Fruit fly (Drosophila melanogaster) whole organism, pupa: ENCODE measurements around the gene CG6966.

Experiments
- CG10348 ChIP-seq: fragments of 200-800 bp; sonication (Bioruptor generic); IDR thresholded peaks from 2 replicates; pipeline ENCODE4 v1.3.6; 2022; ENCODE audit warnings: missing biosample characterization, missing genetic modification characterization
- CG12605 ChIP-seq: fragments of 200-800 bp; sonication (Bioruptor generic); IDR thresholded peaks from 2 replicates; pipeline ENCODE4 v1.3.6; 2022; ENCODE audit warnings: missing biosample characterization, missing genetic modification characterization
- CG13204 ChIP-seq: fragments of 200-800 bp; sonication (Bioruptor generic); optimal IDR thresholded peaks from 2 replicates; lab custom pipeline; 2018; ENCODE audit warnings: missing biosample characterization, mild to moderate bottlenecking, missing genetic modification characterization, moderate library complexity
- CG14655 ChIP-seq: fragments of 200-800 bp; sonication (Bioruptor generic); optimal IDR thresholded peaks from 3 replicates; lab custom pipeline; 2017; ENCODE audit warnings: mild to moderate bottlenecking, missing biosample characterization, missing genetic modification reagents, missing genetic modification characterization
- CG15710 ChIP-seq: fragments of 200-800 bp; sonication (Bioruptor generic); optimal IDR thresholded peaks from 2 replicates; lab custom pipeline; 2018; ENCODE audit warnings: missing biosample characterization, mild to moderate bottlenecking, missing genetic modification characterization, moderate library complexity
- CG17806 ChIP-seq: fragments of 200-800 bp; sonication (Bioruptor generic); optimal IDR thresholded peaks from 2 replicates; lab custom pipeline; 2018; ENCODE audit warnings: missing biosample characterization, mild to moderate bottlenecking, missing genetic modification characterization, moderate library complexity
- CG32121 ChIP-seq: fragments of 200-800 bp; sonication (Bioruptor generic); IDR thresholded peaks from 2 replicates; pipeline ENCODE4 v1.3.6; 2022; ENCODE audit warnings: missing biosample characterization, missing genetic modification characterization
- CG34367 ChIP-seq: fragments of 200-800 bp; sonication (Bioruptor generic); optimal IDR thresholded peaks from 2 replicates; lab custom pipeline; 2018; ENCODE audit warnings: missing biosample characterization, mild to moderate bottlenecking, missing genetic modification characterization
- CG4496 ChIP-seq: fragments of 200-800 bp; sonication (Bioruptor generic); IDR thresholded peaks from 3 replicates; pipeline ENCODE4 v1.3.6; 2022; ENCODE audit warnings: missing biosample characterization, missing genetic modification characterization
- CG8159 ChIP-seq: fragments of 200-800 bp; sonication (Bioruptor generic); optimal IDR thresholded peaks from 3 replicates; lab custom pipeline; 2018; ENCODE audit warnings: missing biosample characterization, mild to moderate bottlenecking, missing genetic modification characterization, moderate library complexity
- CG8301 ChIP-seq: fragments of 200-800 bp; sonication (Bioruptor generic); optimal IDR thresholded peaks from 2 replicates; lab custom pipeline; 2018; ENCODE audit warnings: missing biosample characterization, mild to moderate bottlenecking, missing genetic modification characterization
- CG9948 ChIP-seq: fragments of 200-800 bp; sonication (Bioruptor generic); optimal IDR thresholded peaks from 2 replicates; lab custom pipeline; 2018; ENCODE audit warnings: missing biosample characterization, mild to moderate bottlenecking, missing genetic modification characterization, moderate library complexity
- D1 ChIP-seq: fragments of 200-800 bp; sonication (Bioruptor generic); optimal IDR thresholded peaks from 2 replicates; lab custom pipeline; 2018; ENCODE audit warnings: missing biosample characterization, mild to moderate bottlenecking, missing genetic modification characterization, moderate library complexity
- EcR ChIP-seq: fragments of 200-800 bp; sonication (Bioruptor generic); optimal IDR thresholded peaks from 3 replicates; lab custom pipeline; 2019; ENCODE audit warnings: missing biosample characterization, missing genetic modification characterization, mild to moderate bottlenecking, moderate library complexity, missing genetic modification reagents
- Ets98B ChIP-seq: fragments of 200-800 bp; sonication (Bioruptor generic); IDR thresholded peaks from 2 replicates; pipeline ENCODE4 v1.3.6; 2022; ENCODE audit warnings: missing biosample characterization, missing genetic modification characterization
- Pif1A ChIP-seq: fragments of 200-800 bp; sonication (Bioruptor generic); optimal IDR thresholded peaks from 3 replicates; lab custom pipeline; 2016; ENCODE audit warnings: missing biosample characterization, missing genetic modification characterization
- Pif1B ChIP-seq: fragments of 200-800 bp; sonication (Bioruptor generic); optimal IDR thresholded peaks from 3 replicates; lab custom pipeline; 2016; ENCODE audit warnings: missing biosample characterization, missing genetic modification characterization
- Snoo ChIP-seq: fragments of 200-800 bp; sonication (Bioruptor generic); optimal IDR thresholded peaks from 3 replicates; lab custom pipeline; 2017; ENCODE audit warnings: missing biosample characterization, mild to moderate bottlenecking, missing genetic modification characterization, inconsistent platforms
- fd96Ca ChIP-seq: fragments of 200-800 bp; sonication (Bioruptor generic); IDR thresholded peaks from 3 replicates; pipeline ENCODE4 v1.3.6; 2022; ENCODE audit warnings: missing biosample characterization, missing genetic modification characterization
- gl ChIP-seq: fragments of 200-800 bp; sonication (Bioruptor generic); optimal IDR thresholded peaks from 2 replicates; lab custom pipeline; 2018; ENCODE audit warnings: missing biosample characterization, mild to moderate bottlenecking, missing genetic modification characterization
- rn ChIP-seq: fragments of 200-800 bp; sonication (Bioruptor generic); IDR thresholded peaks from 2 replicates; pipeline ENCODE4 v1.3.6; 2022; ENCODE audit warnings: missing biosample characterization, missing genetic modification characterization

CG6966 gene

dm6 chr3R:15136015-15136414 is 40.6 kb upstream of the CG6966 start:
- TF ChIP-seq CG32121 (GFP tag; lab: Robert Waterston, UW) (no peak), CG13204 (GFP tag; lab: Kevin White, UChicago) (no peak), CG34367 (no peak), CG12605 (GFP tag; lab: Robert Waterston, UW) (no peak), CG10348 (GFP tag; lab: Robert Waterston, UW) (no peak), D1 (tag; lab: Kevin White, UChicago) (no peak), EcR (GFP tag; lab: Kevin White, UChicago) (no peak), Snoo (tag; lab: Kevin White, UChicago) (no peak), CG9948 (tag; lab: Kevin White, UChicago) (no peak), CG15710 (no peak), CG4496 (GFP tag; lab: Robert Waterston, UW) (no peak), Pif1A (GFP tag; lab: Kevin White, UChicago) (no peak), fd96Ca (no peak), Pif1B (GFP tag; lab: Kevin White, UChicago) (no peak), rn (no peak), CG8159 (tag; lab: Kevin White, UChicago) (no peak), Ets98B (GFP tag; lab: Robert Waterston, UW) (no peak), gl (tag; lab: Kevin White, UChicago) (no peak)

- TF ChIP-seq CG8159 (tag; lab: Kevin White, UChicago) (no peak), Pif1A (GFP tag; lab: Kevin White, UChicago) (no peak), CG12605 (GFP tag; lab: Robert Waterston, UW) (no peak), CG34367 (peak; percentile 15), CG9948 (tag; lab: Kevin White, UChicago) (peak; percentile 0), CG14655 (GFP tag; lab: Kevin White, UChicago) (no peak), CG4496 (GFP tag; lab: Robert Waterston, UW) (no peak), rn (no peak), gl (tag; lab: Kevin White, UChicago) (no peak), CG13204 (GFP tag; lab: Kevin White, UChicago) (peak; percentile 82), D1 (tag; lab: Kevin White, UChicago) (no peak), EcR (GFP tag; lab: Kevin White, UChicago) (peak; percentile 59), Ets98B (GFP tag; lab: Robert Waterston, UW) (no peak), Snoo (tag; lab: Kevin White, UChicago) (peak; percentile 80), Pif1B (GFP tag; lab: Kevin White, UChicago) (peak; percentile 33), CG15710 (peak; percentile 33), CG32121 (GFP tag; lab: Robert Waterston, UW) (no peak), CG10348 (GFP tag; lab: Robert Waterston, UW) (no peak), fd96Ca (no peak), CG17806 (tag; lab: Kevin White, UChicago) (no peak), CG8301 (tag; lab: Kevin White, UChicago) (no peak)
- TF ChIP-seq, all 21 proteins: peak for 7
Observed at dm6 chr3R:15131677-15132076, 36.2 kb upstream of the CG6966 start, which contains the start of gene CG42788. Gene CG42788, minus strand, starts transcription at chr3R:15131926.

DNA sequence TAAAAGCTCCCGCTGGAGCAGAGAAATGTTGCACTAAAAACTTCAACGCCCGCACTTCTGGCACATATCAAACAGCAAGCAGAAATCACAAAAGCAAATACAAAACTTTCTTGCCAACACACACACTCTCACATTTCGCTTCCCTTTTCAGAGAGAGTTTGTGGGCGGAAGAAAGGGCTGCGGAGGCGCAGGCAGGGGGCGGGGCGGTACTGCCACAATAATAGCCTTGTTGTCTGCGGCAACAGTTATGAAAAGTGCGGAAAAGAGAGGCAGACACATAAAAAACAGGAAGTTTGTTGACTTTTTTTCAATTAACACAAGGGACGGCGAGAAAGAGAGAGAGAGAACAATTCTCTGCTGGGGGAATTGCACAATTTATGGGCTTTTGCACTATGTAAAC is 35.4 kb upstream of the CG6966 start:
- TF ChIP-seq Snoo (tag; lab: Kevin White, UChicago) (no peak), EcR (GFP tag; lab: Kevin White, UChicago) (peak; percentile 54), D1 (tag; lab: Kevin White, UChicago) (no peak), CG13204 (GFP tag; lab: Kevin White, UChicago) (peak; percentile 25)

DNA sequence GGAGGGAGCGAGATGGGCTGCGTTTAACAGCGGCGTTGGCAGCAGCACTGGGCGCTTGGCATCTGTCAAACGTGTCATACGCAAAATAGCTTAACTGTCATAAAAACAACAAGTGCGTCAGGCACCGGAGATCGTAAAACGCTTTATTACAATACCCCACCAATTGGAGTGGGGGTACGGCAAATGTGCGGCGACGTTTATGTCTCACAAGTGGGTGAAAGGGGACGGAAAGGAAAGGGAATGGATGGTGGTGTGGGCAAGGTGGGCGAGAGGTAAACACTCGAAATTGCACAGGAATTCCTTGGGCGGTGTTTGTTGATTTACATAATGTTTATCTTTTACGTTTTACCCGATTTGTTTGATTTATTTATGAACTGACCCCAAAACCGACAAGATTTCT is 34.6 kb upstream of the CG6966 start:
- TF ChIP-seq gl (tag; lab: Kevin White, UChicago), result no peak
- TF ChIP-seq CG4496 (GFP tag; lab: Robert Waterston, UW), result no peak
- no peak for TF ChIP-seq EcR (GFP tag; lab: Kevin White, UChicago)
- TF ChIP-seq CG12605 (GFP tag; lab: Robert Waterston, UW), result no peak
- no peak for TF ChIP-seq CG13204 (GFP tag; lab: Kevin White, UChicago)
- TF ChIP-seq Pif1A (GFP tag; lab: Kevin White, UChicago), result no peak
- TF ChIP-seq, all 21 proteins: peak for 0

- TF ChIP-seq Pif1B (GFP tag; lab: Kevin White, UChicago), result no peak
- no peak for TF ChIP-seq EcR (GFP tag; lab: Kevin White, UChicago)
- no peak for TF ChIP-seq CG10348 (GFP tag; lab: Robert Waterston, UW)
- TF ChIP-seq CG8301 (tag; lab: Kevin White, UChicago), result peak; percentile 27
- TF ChIP-seq fd96Ca, result peak; percentile 36; the same call in 1 of the 3 replicates
- 0 out of 2 replicates have a peak, but pooled peaks have one; percentile 19 for TF ChIP-seq rn
- no peak for TF ChIP-seq CG32121 (GFP tag; lab: Robert Waterston, UW)
- no peak for TF ChIP-seq CG17806 (tag; lab: Kevin White, UChicago)
- TF ChIP-seq Pif1A (GFP tag; lab: Kevin White, UChicago), result no peak
- peak; percentile 68 for TF ChIP-seq CG14655 (GFP tag; lab: Kevin White, UChicago)
- no peak for TF ChIP-seq CG12605 (GFP tag; lab: Robert Waterston, UW)
- no peak for TF ChIP-seq CG34367
- TF ChIP-seq D1 (tag; lab: Kevin White, UChicago), result no peak
- peak; percentile 6 for TF ChIP-seq CG9948 (tag; lab: Kevin White, UChicago)
- TF ChIP-seq Ets98B (GFP tag; lab: Robert Waterston, UW), result no peak
- TF ChIP-seq gl (tag; lab: Kevin White, UChicago), result no peak
- TF ChIP-seq CG4496 (GFP tag; lab: Robert Waterston, UW), result 0 out of 3 replicates have a peak, but pooled peaks have one; percentile 6
- TF ChIP-seq Snoo (tag; lab: Kevin White, UChicago), result no peak
- no peak for TF ChIP-seq CG8159 (tag; lab: Kevin White, UChicago)
- no peak for TF ChIP-seq CG15710
- no peak for TF ChIP-seq CG13204 (GFP tag; lab: Kevin White, UChicago)
- TF ChIP-seq, all 21 proteins: peak for 6
Observed at dm6 chr3R:15128646-15129429, 33.4 kb upstream of the CG6966 start.
